Worm (Caenorhabditis elegans): ENCODE results near the gene fbxc-52.

ce11 chrII:3716455-3716854 lies 606 bp upstream of the fbxc-52 start, which contains the start of gene srh-99:
- TF ChIP-seq ZK546.5 (tag; optimal IDR thresholded peaks at IDR 0.05) (no peak), nhr-11 (tag; optimal IDR thresholded peaks at IDR 0.05) (no peak), elt-3 (tag; optimal IDR thresholded peaks at IDR 0.05) (no peak), lsy-2 (tag; optimal IDR thresholded peaks at IDR 0.05) (no peak), nhr-12 (tag; optimal IDR thresholded peaks at IDR 0.05) (no peak), nhr-25 (tag; optimal IDR thresholded peaks at IDR 0.05) (no peak), unc-62 (GFP tag; optimal IDR thresholded peaks at IDR 0.05) (no peak), snpc-4 (tag; optimal IDR thresholded peaks at IDR 0.05) (no peak), ama-1 (optimal IDR thresholded peaks at IDR 0.05) (no peak), unc-39 (tag; optimal IDR thresholded peaks at IDR 0.05) (no peak), nhr-237 (tag; optimal IDR thresholded peaks at IDR 0.05) (no peak), nhr-23 (tag; optimal IDR thresholded peaks at IDR 0.05) (no peak), ztf-4 (tag; optimal IDR thresholded peaks at IDR 0.05) (no peak), ztf-11 (tag; optimal IDR thresholded peaks at IDR 0.05) (no peak)

Measured in whole organism, L2 larva.